Fruit fly (Drosophila melanogaster) whole organism, embryonic: ENCODE data around the gene GluProRS.

Experiments used
- Antp ChIP-seq: fragments of 200-800 bp; sonication (Bioruptor generic); optimal IDR thresholded peaks from 3 replicates; lab custom pipeline; 2016; ENCODE audit warnings: missing biosample characterization, missing genetic modification characterization
- CG10654 ChIP-seq: fragments of 200-800 bp; sonication (Bioruptor generic); optimal IDR thresholded peaks from 2 replicates; lab custom pipeline; 2016; ENCODE audit warnings: missing biosample characterization, missing genetic modification characterization
- CG13287 ChIP-seq: fragments of 200-800 bp; sonication (Bioruptor generic); IDR thresholded peaks from 2 replicates; pipeline ENCODE4 v1.3.6; 2022; ENCODE audit warnings: missing biosample characterization, missing genetic modification characterization; ENCODE audit not compliant: partially characterized antibody
- CG1603 ChIP-seq: fragments of 200-800 bp; sonication (Bioruptor generic); optimal IDR thresholded peaks from 2 replicates; lab custom pipeline; 2019; ENCODE audit warnings: missing biosample characterization, mild to moderate bottlenecking, missing genetic modification characterization, moderate library complexity
- CG16863 ChIP-seq: fragments of 200-800 bp; sonication (Bioruptor generic); optimal IDR thresholded peaks from 3 replicates; lab custom pipeline; 2016; ENCODE audit warnings: missing biosample characterization, missing genetic modification characterization
- CG17359 ChIP-seq: fragments of 200-800 bp; sonication (Bioruptor generic); optimal IDR thresholded peaks from 3 replicates; lab custom pipeline; 2018; ENCODE audit warnings: missing biosample characterization, mild to moderate bottlenecking, missing genetic modification characterization, moderate library complexity
- CG2120 ChIP-seq: fragments of 200-800 bp; sonication (Bioruptor generic); optimal IDR thresholded peaks from 3 replicates; lab custom pipeline; 2016; ENCODE audit warnings: missing biosample characterization, missing genetic modification characterization
- CG2202 ChIP-seq: fragments of 200-800 bp; sonication (Bioruptor generic); optimal IDR thresholded peaks from 2 replicates; lab custom pipeline; 2018; ENCODE audit warnings: missing biosample characterization, mild to moderate bottlenecking, missing genetic modification characterization
- CG30431 ChIP-seq: fragments of 200-800 bp; sonication (Bioruptor generic); optimal IDR thresholded peaks from 2 replicates; lab custom pipeline; 2017; ENCODE audit warnings: missing biosample characterization, missing genetic modification characterization
- CG5953 ChIP-seq: fragments of 200-800 bp; sonication (Bioruptor generic); IDR thresholded peaks from 2 replicates; pipeline ENCODE4 v1.3.6; 2022; ENCODE audit warnings: missing biosample characterization, missing genetic modification characterization
- CG7357 ChIP-seq: fragments of 200-800 bp; sonication (Bioruptor generic); IDR thresholded peaks from 3 replicates; pipeline ENCODE4 v1.3.6; 2022; ENCODE audit warnings: missing biosample characterization, missing genetic modification characterization
- CG7839 ChIP-seq: fragments of 200-800 bp; sonication (Bioruptor generic); optimal IDR thresholded peaks from 3 replicates; lab custom pipeline; 2018; ENCODE audit warnings: missing biosample characterization, mild to moderate bottlenecking, missing genetic modification characterization, moderate library complexity
- CG8478 ChIP-seq: fragments of >200 bp; optimal IDR thresholded peaks from 2 replicates; lab custom pipeline; 2018
- CG9797 ChIP-seq: fragments of 200-800 bp; sonication (Bioruptor generic); optimal IDR thresholded peaks from 3 replicates; lab custom pipeline; 2018; ENCODE audit warnings: missing biosample characterization, mild to moderate bottlenecking, missing genetic modification characterization
- Dek ChIP-seq: fragments of 200-800 bp; sonication (Bioruptor generic); optimal IDR thresholded peaks from 3 replicates; lab custom pipeline; 2019; ENCODE audit warnings: missing biosample characterization, mild to moderate bottlenecking, missing genetic modification characterization, moderate library complexity
- Dll ChIP-seq: fragments of 200-800 bp; sonication (Bioruptor generic); IDR thresholded peaks from 4 replicates; pipeline ENCODE4 v1.3.6; 2022; ENCODE audit warnings: missing biosample characterization, missing genetic modification characterization; ENCODE audit not compliant: partially characterized antibody
- Doc3 ChIP-seq: fragments of 200-800 bp; sonication (Bioruptor generic); IDR thresholded peaks from 3 replicates; pipeline ENCODE4 v1.3.6; 2022; ENCODE audit warnings: missing biosample characterization, missing genetic modification characterization; ENCODE audit not compliant: partially characterized antibody
- Gug ChIP-seq: fragments of 200-800 bp; sonication (Bioruptor generic); IDR thresholded peaks from 4 replicates; pipeline ENCODE4 v1.3.6; 2022; ENCODE audit warnings: missing biosample characterization, missing genetic modification characterization
- Hmr ChIP-seq: fragments of 200-800 bp; sonication (Bioruptor generic); optimal IDR thresholded peaks from 3 replicates; lab custom pipeline; 2017; ENCODE audit warnings: mild to moderate bottlenecking, missing biosample characterization, missing genetic modification reagents, missing genetic modification characterization
- Hr51 ChIP-seq, 2 experiments: fragments of 200-800 bp; sonication (Bioruptor generic); optimal IDR thresholded peaks; 2 replicates in 1 of 2; 3 replicates in 1 of 2; lab custom pipeline; 2016 to 2018; ENCODE audit warnings: missing biosample characterization in 2 of 2, missing genetic modification characterization in 2 of 2, mild to moderate bottlenecking in 1 of 2, moderate library complexity in 1 of 2
- MBD-R2 ChIP-seq: fragments of 200-800 bp; sonication (Bioruptor generic); IDR thresholded peaks from 2 replicates; pipeline ENCODE4 v1.3.6; 2022; ENCODE audit warnings: missing biosample characterization, missing genetic modification characterization
- Meics ChIP-seq: fragments of 200-800 bp; sonication (Bioruptor generic); optimal IDR thresholded peaks from 2 replicates; lab custom pipeline; 2017; ENCODE audit warnings: missing biosample characterization, mild to moderate bottlenecking, missing genetic modification characterization
- NK7.1 ChIP-seq: fragments of 200-800 bp; sonication (Bioruptor generic); optimal IDR thresholded peaks from 3 replicates; lab custom pipeline; 2016; ENCODE audit warnings: missing biosample characterization, missing genetic modification characterization
- Pdp1 ChIP-seq, 2 experiments: fragments of 200-800 bp; sonication (Bioruptor generic); optimal IDR thresholded peaks; 3 replicates each; lab custom pipeline; 2016; ENCODE audit warnings: missing biosample characterization in 2 of 2, missing genetic modification characterization in 2 of 2, mild to moderate bottlenecking in 1 of 2, moderate library complexity in 1 of 2
- ac ChIP-seq: fragments of 200-800 bp; sonication (Bioruptor generic); optimal IDR thresholded peaks from 3 replicates; lab custom pipeline; 2017; ENCODE audit warnings: missing biosample characterization, mild to moderate bottlenecking, missing genetic modification characterization
- ap ChIP-seq: fragments of 200-800 bp; sonication (Bioruptor generic); IDR thresholded peaks from 2 replicates; pipeline ENCODE4 v1.3.6; 2022; ENCODE audit warnings: missing biosample characterization, missing genetic modification characterization
- ara ChIP-seq: fragments of 200-800 bp; sonication (Bioruptor generic); IDR thresholded peaks from 2 replicates; pipeline ENCODE4 v1.3.6; 2022; ENCODE audit warnings: missing biosample characterization, missing genetic modification characterization
- az2 ChIP-seq: fragments of 200-800 bp; sonication (Bioruptor generic); optimal IDR thresholded peaks from 3 replicates; lab custom pipeline; 2016; ENCODE audit warnings: missing biosample characterization, missing genetic modification characterization
- bcd ChIP-seq: fragments of 200-800 bp; sonication (Bioruptor generic); optimal IDR thresholded peaks from 2 replicates; lab custom pipeline; 2017; ENCODE audit warnings: missing biosample characterization, mild to moderate bottlenecking, missing genetic modification characterization
- caup ChIP-seq: fragments of 200-800 bp; sonication (Bioruptor generic); optimal IDR thresholded peaks from 3 replicates; lab custom pipeline; 2017; ENCODE audit warnings: missing biosample characterization, mild to moderate bottlenecking, missing genetic modification characterization, moderate library complexity; ENCODE audit not compliant: severe bottlenecking
- crc ChIP-seq: fragments of 200-800 bp; sonication (Bioruptor generic); optimal IDR thresholded peaks from 2 replicates; lab custom pipeline; 2016; ENCODE audit warnings: missing biosample characterization, missing genetic modification characterization
- eve ChIP-seq, 2 experiments: fragments of >200 bp; optimal IDR thresholded peaks; 2 replicates each; lab custom pipeline; 2017; ENCODE audit warnings: missing biosample characterization in 2 of 2, missing genetic modification characterization in 2 of 2
- ftz-f1 ChIP-seq: fragments of 200-800 bp; sonication (Bioruptor generic); optimal IDR thresholded peaks from 2 replicates; lab custom pipeline; 2016; ENCODE audit warnings: missing biosample characterization, missing genetic modification characterization
- gfzf ChIP-seq: fragments of 200-800 bp; sonication (Bioruptor generic); optimal IDR thresholded peaks from 2 replicates; lab custom pipeline; 2016; ENCODE audit warnings: missing biosample characterization, mild to moderate bottlenecking, missing genetic modification characterization, moderate library complexity
- gro ChIP-seq: fragments of 200-800 bp; sonication (Bioruptor generic); optimal IDR thresholded peaks from 2 replicates; lab custom pipeline; 2016; ENCODE audit warnings: missing biosample characterization, missing genetic modification characterization
- hth ChIP-seq: fragments of >200 bp; optimal IDR thresholded peaks from 2 replicates; lab custom pipeline; 2017; ENCODE audit warnings: inconsistent platforms
- ind ChIP-seq: fragments of 200-800 bp; sonication (Bioruptor generic); optimal IDR thresholded peaks from 3 replicates; lab custom pipeline; 2016; ENCODE audit warnings: missing biosample characterization, missing genetic modification characterization
- jigr1 ChIP-seq: fragments of 200-800 bp; sonication (Bioruptor generic); IDR thresholded peaks from 3 replicates; pipeline ENCODE4 v1.3.6; 2022; ENCODE audit warnings: missing biosample characterization, missing genetic modification characterization
- jing ChIP-seq: fragments of 200-800 bp; sonication (Bioruptor generic); optimal IDR thresholded peaks from 2 replicates; lab custom pipeline; 2018; ENCODE audit warnings: missing biosample characterization, mild to moderate bottlenecking, missing genetic modification characterization
- lab ChIP-seq: fragments of 200-800 bp; sonication (Bioruptor generic); optimal IDR thresholded peaks from 3 replicates; lab custom pipeline; 2017; ENCODE audit warnings: missing biosample characterization, missing genetic modification characterization, mild to moderate bottlenecking, moderate library complexity, missing genetic modification reagents
- nau ChIP-seq: fragments of 200-800 bp; sonication (Bioruptor generic); optimal IDR thresholded peaks from 3 replicates; lab custom pipeline; 2017; ENCODE audit warnings: missing biosample characterization, mild to moderate bottlenecking, missing genetic modification characterization, missing genetic modification reagents
- peb ChIP-seq: fragments of 200-800 bp; sonication (Bioruptor generic); IDR thresholded peaks from 2 replicates; pipeline ENCODE4 v1.3.6; 2022; ENCODE audit warnings: missing biosample characterization, missing genetic modification characterization
- pzg ChIP-seq: fragments of 200-800 bp; sonication (Bioruptor generic); optimal IDR thresholded peaks from 3 replicates; lab custom pipeline; 2018; ENCODE audit warnings: missing biosample characterization, mild to moderate bottlenecking, missing genetic modification characterization, moderate library complexity
- so ChIP-seq: fragments of 200-800 bp; sonication (Bioruptor generic); IDR thresholded peaks from 3 replicates; pipeline ENCODE4 v1.3.6; 2022; ENCODE audit warnings: missing biosample characterization, missing genetic modification characterization
- sr ChIP-seq: fragments of 200-800 bp; sonication (Bioruptor generic); IDR thresholded peaks from 3 replicates; pipeline ENCODE4 v1.3.6; 2022; ENCODE audit warnings: missing biosample characterization, missing genetic modification characterization
- stc ChIP-seq: fragments of 200-800 bp; sonication (Bioruptor generic); IDR thresholded peaks from 2 replicates; pipeline ENCODE4 v1.3.6; 2022; ENCODE audit warnings: missing biosample characterization, missing genetic modification characterization
- sug ChIP-seq: fragments of 200-800 bp; optimal IDR thresholded peaks from 2 replicates; lab custom pipeline; 2019; ENCODE audit warnings: missing biosample characterization, mild to moderate bottlenecking, missing genetic modification characterization, moderate library complexity
- unc-4 ChIP-seq: fragments of 200-800 bp; sonication (Bioruptor generic); IDR thresholded peaks from 2 replicates; pipeline ENCODE4 v1.3.6; 2022; ENCODE audit warnings: missing biosample characterization, missing genetic modification characterization; ENCODE audit not compliant: partially characterized antibody
- vfl ChIP-seq: fragments of 200-800 bp; sonication (Bioruptor generic); optimal IDR thresholded peaks from 2 replicates; lab custom pipeline; 2016; ENCODE audit warnings: missing biosample characterization, missing genetic modification characterization

The GluProRS gene

dm6 chr3R:23941643-23942424 lies 16.4 kb downstream of the GluProRS start (continued):
- TF ChIP-seq eve (GFP tag; optimal IDR thresholded peaks at IDR 0.05; lab: Kevin White, UChicago) (peak in 1 of 2 experiments; percentile 39), Dek (tag; lab: Kevin White, UChicago) (peak; percentile 9), pzg (GFP tag; lab: Kevin White, UChicago) (no peak), Meics (GFP tag; lab: Kevin White, UChicago) (peak; percentile 35), Antp (GFP tag; lab: Kevin White, UChicago) (peak; percentile 44), bcd (GFP tag; lab: Kevin White, UChicago) (peak; percentile 9), Gug (GFP tag; lab: Robert Waterston, UW) (peak; percentile 49; the same call in 2 of the 4 replicates), CG16863 (GFP tag; lab: Kevin White, UChicago) (peak; percentile 40), hth (lab: Kevin White, UChicago) (no peak), vfl (GFP tag; lab: Kevin White, UChicago) (peak; percentile 2), caup (GFP tag; lab: Kevin White, UChicago) (no peak), ac (GFP tag; lab: Kevin White, UChicago) (no peak), gfzf (GFP tag; lab: Kevin White, UChicago) (no peak), NK7.1 (GFP tag; lab: Kevin White, UChicago) (peak; percentile 2), CG1603 (tag; lab: Kevin White, UChicago) (no peak), CG5953 (GFP tag; lab: Robert Waterston, UW) (peak; percentile 36; the same call in 1 of the 2 replicates), so (GFP tag; lab: Robert Waterston, UW) (no peak), ara (0 out of 2 replicates have a peak, but pooled peaks have one; percentile 49), Pdp1 (GFP tag; optimal IDR thresholded peaks at IDR 0.05; lab: Kevin White, UChicago) (peak; percentile 37 to 96), lab (GFP tag; lab: Kevin White, UChicago) (peak; percentile 54), MBD-R2 (GFP tag; lab: Robert Waterston, UW) (no peak), ind (peak; percentile 45), CG8478 (no peak), Hr51 (GFP tag; optimal IDR thresholded peaks at IDR 0.05; lab: Kevin White, UChicago) (peak in 1 of 2 experiments; percentile 45), jigr1 (GFP tag; lab: Robert Waterston, UW) (no peak), ftz-f1 (GFP tag; lab: Kevin White, UChicago) (no peak), CG9797 (GFP tag; lab: Kevin White, UChicago) (no peak), peb (no peak), Doc3 (GFP tag; lab: Robert Waterston, UW) (no peak), CG2202 (tag; lab: Kevin White, UChicago) (no peak), CG7839 (peak; percentile 50), unc-4 (GFP tag; lab: Robert Waterston, UW) (no peak), CG13287 (GFP tag; lab: Robert Waterston, UW) (0 out of 2 replicates have a peak, but pooled peaks have one; percentile 7), gro (GFP tag; lab: Kevin White, UChicago) (peak; percentile 32), CG17359 (tag; lab: Kevin White, UChicago) (peak; percentile 43), CG7357 (no peak), CG10654 (GFP tag; lab: Kevin White, UChicago) (no peak), Hmr (GFP tag; lab: Kevin White, UChicago) (peak; percentile 54), nau (GFP tag; lab: Kevin White, UChicago) (peak; percentile 7), jing (no peak), az2 (peak; percentile 26), CG2120 (GFP tag; lab: Kevin White, UChicago) (peak; percentile 68), CG30431 (GFP tag; lab: Kevin White, UChicago) (no peak), ap (GFP tag; lab: Robert Waterston, UW) (0 out of 2 replicates have a peak, but pooled peaks have one; percentile 6), crc (GFP tag; lab: Kevin White, UChicago) (peak; percentile 10), sr (GFP tag; lab: Robert Waterston, UW) (no peak), stc (GFP tag; lab: Robert Waterston, UW) (peak; percentile 66), Dll (GFP tag; lab: Robert Waterston, UW) (no peak), sug (no peak)
